Worm (Caenorhabditis elegans) whole organism, L4/young adult: Measurements from ENCODE around the gene clec-55.
"Not testable (repeated sequence)": the region's sequence is repeated elsewhere in the genome, so short reads cannot be mapped to it uniquely, and the experiment has no call there.

ENCODE experiments used
- W03F9.2 ChIP-seq: fragments of 150-350 bp; optimal IDR thresholded peaks from 2 replicates; lab custom pipeline; 2014; ENCODE audit warnings: missing biosample characterization, missing genetic modification characterization
- dao-5 ChIP-seq: sonication (generic microtip); optimal IDR thresholded peaks from 2 replicates; lab custom pipeline; 2016; ENCODE audit warnings: missing genotype, missing genetic modification characterization, moderate library complexity, missing compliant biosample characterization
- him-1 ChIP-seq: sonication (generic microtip); optimal IDR thresholded peaks from 2 replicates; lab custom pipeline; 2016; ENCODE audit warnings: missing genotype, missing genetic modification reagents, missing genetic modification characterization, missing compliant biosample characterization

ce11 chrV:14463087-14463486 is 16.0 kb upstream of the clec-55 start, which contains the start of gene F08H9.3:
- TF ChIP-seq W03F9.2, him-1, dao-5 (tag; lab: Kevin White, UChicago): not testable (repeated sequence)
